Fruit fly (Drosophila melanogaster) whole organism, wandering third instar larva: Measurements from ENCODE around the gene CG18294.
"Not testable (repeated sequence)": the region's sequence is repeated elsewhere in the genome, so short reads cannot be mapped to it uniquely, and the experiment has no call there.

Experiments used
- Abd-B ChIP-seq: fragments of >200 bp; optimal IDR thresholded peaks from 2 replicates; lab custom pipeline; 2017; ENCODE audit warnings: missing biosample characterization, missing genetic modification characterization
- CG32264 ChIP-seq: fragments of 200-800 bp; sonication (Bioruptor generic); optimal IDR thresholded peaks from 2 replicates; lab custom pipeline; 2016; ENCODE audit warnings: missing biosample characterization, missing genetic modification characterization
- CG9705 ChIP-seq: fragments of 200-800 bp; sonication (Bioruptor generic); optimal IDR thresholded peaks from 2 replicates; lab custom pipeline; 2018; ENCODE audit warnings: missing biosample characterization, mild to moderate bottlenecking, missing genetic modification characterization
- CrebA ChIP-seq: fragments of 200-800 bp; sonication (Bioruptor generic); optimal IDR thresholded peaks from 2 replicates; lab custom pipeline; 2016; ENCODE audit warnings: missing biosample characterization, mild to moderate bottlenecking, missing genetic modification characterization, borderline replicate concordance
- Dfd ChIP-seq: fragments of >200 bp; optimal IDR thresholded peaks from 2 replicates; lab custom pipeline; 2017; ENCODE audit warnings: missing biosample characterization, missing genetic modification characterization
- Dif ChIP-seq: fragments of 200-275, 200-300 bp; sonication (Bioruptor generic); optimal IDR thresholded peaks from 2 replicates; lab custom pipeline; 2018; ENCODE audit warnings: missing biosample characterization, missing genetic modification characterization; ENCODE audit not compliant: partially characterized antibody
- GATAd ChIP-seq: sonication (Bioruptor generic); optimal IDR thresholded peaks from 2 replicates; lab custom pipeline; 2016; ENCODE audit warnings: missing biosample characterization, missing genetic modification characterization
- HLH106 ChIP-seq: fragments of 200-800 bp; optimal IDR thresholded peaks from 3 replicates; lab custom pipeline; 2019; ENCODE audit warnings: missing biosample characterization, mild to moderate bottlenecking, missing genetic modification characterization, moderate library complexity
- Hnf4 ChIP-seq: fragments of 200-800 bp; sonication (Bioruptor generic); optimal IDR thresholded peaks from 2 replicates; lab custom pipeline; 2016; ENCODE audit warnings: missing biosample characterization, mild to moderate bottlenecking, missing genetic modification characterization
- Hr78 ChIP-seq: fragments of >200 bp; optimal IDR thresholded peaks from 2 replicates; lab custom pipeline; 2017; ENCODE audit warnings: missing biosample characterization, missing genetic modification characterization
- Hr83 ChIP-seq: fragments of 200-300 bp; sonication (Bioruptor generic); optimal IDR thresholded peaks from 2 replicates; lab custom pipeline; 2016; ENCODE audit warnings: missing biosample characterization, mild to moderate bottlenecking, missing genetic modification characterization, moderate library complexity; ENCODE audit not compliant: poor library complexity, severe bottlenecking
- Jra ChIP-seq: sonication (Bioruptor generic); optimal IDR thresholded peaks from 2 replicates; lab custom pipeline; 2016; ENCODE audit warnings: missing biosample characterization, missing genetic modification characterization
- Mio ChIP-seq: sonication (Bioruptor generic); optimal IDR thresholded peaks from 2 replicates; lab custom pipeline; 2016; ENCODE audit warnings: missing biosample characterization, missing genetic modification characterization
- Myc ChIP-seq: fragments of >200 bp; optimal IDR thresholded peaks from 2 replicates; lab custom pipeline; 2017
- OdsH ChIP-seq: fragments of 200-800 bp; sonication (Bioruptor generic); optimal IDR thresholded peaks from 2 replicates; lab custom pipeline; 2016; ENCODE audit warnings: missing biosample characterization, mild to moderate bottlenecking, missing genetic modification characterization
- Rel ChIP-seq, 2 experiments: fragments of 200-800 bp; sonication (Bioruptor generic) in 1 of 2; optimal IDR thresholded peaks; 2 replicates in 1 of 2; 3 replicates in 1 of 2; lab custom pipeline; 2016 to 2019; ENCODE audit warnings: mild to moderate bottlenecking in 2 of 2, missing biosample characterization in 2 of 2, missing genetic modification characterization in 2 of 2, moderate library complexity in 1 of 2
- Sp1 ChIP-seq: fragments of 200-800 bp; sonication (Bioruptor generic); optimal IDR thresholded peaks from 3 replicates; lab custom pipeline; 2019; ENCODE audit warnings: missing biosample characterization, mild to moderate bottlenecking, missing genetic modification characterization, moderate library complexity
- br ChIP-seq: fragments of 200-800 bp; sonication (Bioruptor generic); optimal IDR thresholded peaks from 2 replicates; lab custom pipeline; 2016; ENCODE audit warnings: missing biosample characterization, missing genetic modification characterization
- brk ChIP-seq: fragments of 200-800 bp; sonication (Bioruptor generic); optimal IDR thresholded peaks from 2 replicates; lab custom pipeline; 2016; ENCODE audit warnings: missing biosample characterization, mild to moderate bottlenecking, missing genetic modification characterization
- dl ChIP-seq, 2 experiments: fragments of 175-275, 200-275 bp in 1 of 2; fragments of 200-275 bp in 1 of 2; sonication (Bioruptor generic); optimal IDR thresholded peaks; lab custom pipeline; 2018; ENCODE audit warnings: mild to moderate bottlenecking in 2 of 2, missing biosample characterization in 2 of 2, missing genetic modification characterization in 2 of 2, moderate library complexity in 2 of 2; ENCODE audit not compliant: partially characterized antibody in 2 of 2, insufficient read depth in 1 of 2
- dmrt93B ChIP-seq: fragments of 200-800 bp; sonication (Bioruptor generic); optimal IDR thresholded peaks from 2 replicates; lab custom pipeline; 2018; ENCODE audit warnings: missing biosample characterization, mild to moderate bottlenecking, missing genetic modification characterization
- dsf ChIP-seq: sonication (Bioruptor generic); optimal IDR thresholded peaks from 2 replicates; lab custom pipeline; 2016; ENCODE audit warnings: missing biosample characterization, missing genetic modification characterization, borderline replicate concordance
- foxo ChIP-seq, 2 experiments: fragments of 200-800 bp; sonication (Bioruptor generic); optimal IDR thresholded peaks; 2 replicates in 1 of 2; 3 replicates in 1 of 2; lab custom pipeline; 2016 to 2017; ENCODE audit warnings: missing biosample characterization in 2 of 2, missing genetic modification characterization in 2 of 2
- fru ChIP-seq: fragments of 200-800 bp; sonication (Bioruptor generic); optimal IDR thresholded peaks from 3 replicates; lab custom pipeline; 2016; ENCODE audit warnings: missing biosample characterization, mild to moderate bottlenecking, missing genetic modification characterization
- h ChIP-seq: fragments of 200-800 bp; sonication (Bioruptor generic); optimal IDR thresholded peaks from 3 replicates; lab custom pipeline; 2016; ENCODE audit warnings: missing biosample characterization, mild to moderate bottlenecking, missing genetic modification characterization
- jim ChIP-seq: fragments of 175-275, 200-325 bp; sonication (Bioruptor generic); optimal IDR thresholded peaks from 2 replicates; lab custom pipeline; 2016; ENCODE audit warnings: missing biosample characterization, mild to moderate bottlenecking, missing genetic modification characterization
- lola ChIP-seq: fragments of >200 bp; optimal IDR thresholded peaks from 2 replicates; lab custom pipeline; 2017; ENCODE audit warnings: missing biosample characterization, missing genetic modification characterization
- pan ChIP-seq: fragments of >200 bp; optimal IDR thresholded peaks from 2 replicates; lab custom pipeline; 2017
- psq ChIP-seq: fragments of 200-800 bp; sonication (Bioruptor generic); optimal IDR thresholded peaks from 3 replicates; lab custom pipeline; 2017; ENCODE audit warnings: missing biosample characterization, mild to moderate bottlenecking, missing genetic modification characterization, moderate library complexity
- rgr ChIP-seq: fragments of 200-800 bp; sonication (Bioruptor generic); optimal IDR thresholded peaks from 3 replicates; lab custom pipeline; 2016; ENCODE audit warnings: missing biosample characterization, mild to moderate bottlenecking, missing genetic modification characterization
- sage ChIP-seq: fragments of 200-800 bp; sonication (Bioruptor generic); optimal IDR thresholded peaks from 2 replicates; lab custom pipeline; 2016; ENCODE audit warnings: missing biosample characterization, mild to moderate bottlenecking, missing genetic modification characterization
- sv ChIP-seq: fragments of 200-800 bp; sonication (Bioruptor generic); optimal IDR thresholded peaks from 3 replicates; lab custom pipeline; 2016; ENCODE audit warnings: missing biosample characterization, missing genetic modification characterization
- tai ChIP-seq: sonication (Bioruptor generic); optimal IDR thresholded peaks from 2 replicates; lab custom pipeline; 2016; ENCODE audit warnings: missing biosample characterization, missing genetic modification characterization
- usp ChIP-seq: fragments of >200 bp; optimal IDR thresholded peaks from 2 replicates; lab custom pipeline; 2017; ENCODE audit warnings: missing biosample characterization, missing genetic modification characterization
- woc ChIP-seq: sonication (Bioruptor generic); optimal IDR thresholded peaks from 2 replicates; lab custom pipeline; 2016; ENCODE audit warnings: missing biosample characterization, mild to moderate bottlenecking, missing genetic modification characterization

The CG18294 gene

dm6 chr3L:19475478-19475877 lies at the start of gene CG18294, which contains the start of gene CG32213:
TSS of gene CG18294 (minus strand) at chr3L:19475578.
TSS of gene CG32213 (plus strand) at chr3L:19475839.
- TF ChIP-seq Hnf4, usp, Dif (GFP tag; lab: Kevin White, UChicago): not testable (repeated sequence)

- TF ChIP-seq Hr78 (no peak), Mio (GFP tag; lab: Kevin White, UChicago) (no peak), psq (GFP tag; lab: Kevin White, UChicago) (no peak), woc (GFP tag; lab: Kevin White, UChicago) (no peak), fru (GFP tag; lab: Kevin White, UChicago) (no peak), pan (no peak), Myc (lab: Kevin White, UChicago) (no peak), CG32264 (GFP tag; lab: Kevin White, UChicago) (no peak), h (no peak), sv (GFP tag; lab: Kevin White, UChicago) (no peak), Dif (GFP tag; lab: Kevin White, UChicago) (no peak), CrebA (GFP tag; lab: Kevin White, UChicago) (no peak), OdsH (no peak), Rel (GFP tag; optimal IDR thresholded peaks at IDR 0.05; lab: Kevin White, UChicago) (no peak), Rel (tag; optimal IDR thresholded peaks at IDR 0.05; lab: Kevin White, UChicago) (no peak), Dfd (no peak), sage (GFP tag; lab: Kevin White, UChicago) (no peak), lola (GFP tag; lab: Kevin White, UChicago) (no peak)
Measured at dm6 chr3L:19524690-19525089, 49.3 kb upstream of the CG18294 start.

- TF ChIP-seq OdsH (no peak), dl (GFP tag; optimal IDR thresholded peaks at IDR 0.05; lab: Kevin White, UChicago; ENCODE audit: insufficient read depth in 1 of 2, partially characterized antibody in 2 of 2) (no peak), dsf (GFP tag; lab: Kevin White, UChicago) (no peak), psq (GFP tag; lab: Kevin White, UChicago) (no peak), rgr (GFP tag; lab: Kevin White, UChicago) (no peak), Dfd (no peak), GATAd (no peak), usp (GFP tag; lab: Kevin White, UChicago) (no peak), Abd-B (GFP tag; lab: Kevin White, UChicago) (no peak)
- TF ChIP-seq, all 38 proteins: peak for 0
Measured at dm6 chr3L:19521093-19521492, 45.7 kb upstream of the CG18294 start.

- no peak for TF ChIP-seq Sp1 (GFP tag; lab: Kevin White, UChicago)
- no peak for TF ChIP-seq Jra
- TF ChIP-seq pan, result no peak
- TF ChIP-seq dmrt93B, result no peak
- TF ChIP-seq Hr83 (GFP tag; lab: Kevin White, UChicago), result no peak
- TF ChIP-seq br (GFP tag; lab: Kevin White, UChicago), result no peak
- TF ChIP-seq sage (GFP tag; lab: Kevin White, UChicago), result no peak
- TF ChIP-seq Hr78, result no peak
- TF ChIP-seq Hnf4 (GFP tag; lab: Kevin White, UChicago), result no peak
- TF ChIP-seq Abd-B (GFP tag; lab: Kevin White, UChicago), result no peak
- no peak for TF ChIP-seq psq (GFP tag; lab: Kevin White, UChicago)
- TF ChIP-seq CG9705 (GFP tag; lab: Kevin White, UChicago), result no peak
- TF ChIP-seq CrebA (GFP tag; lab: Kevin White, UChicago), result no peak
- TF ChIP-seq Myc (lab: Kevin White, UChicago), result no peak
- TF ChIP-seq Mio (GFP tag; lab: Kevin White, UChicago), result no peak
- TF ChIP-seq jim, result no peak
- no peak for TF ChIP-seq brk (GFP tag; lab: Kevin White, UChicago)
Measured at dm6 chr3L:19520645-19521044, 45.3 kb upstream of the CG18294 start, which contains the start of gene Cpr76Bc. TSS of gene Cpr76Bc (plus strand) at chr3L:19520945.

dm6 chr3L:19519349-19519748 lies 44.0 kb upstream of the CG18294 start, which contains the start of gene Cpr76Bb:
TSS of gene Cpr76Bb (plus strand) at chr3L:19519649.
- TF ChIP-seq Sp1 (GFP tag; lab: Kevin White, UChicago) (no peak), dl (GFP tag; optimal IDR thresholded peaks at IDR 0.05; lab: Kevin White, UChicago; ENCODE audit: insufficient read depth in 1 of 2, partially characterized antibody in 2 of 2) (no peak), fru (GFP tag; lab: Kevin White, UChicago) (no peak), Abd-B (GFP tag; lab: Kevin White, UChicago) (no peak), usp (GFP tag; lab: Kevin White, UChicago) (no peak), GATAd (no peak), CrebA (GFP tag; lab: Kevin White, UChicago) (no peak), CG32264 (GFP tag; lab: Kevin White, UChicago) (no peak), tai (GFP tag; lab: Kevin White, UChicago) (no peak), Mio (GFP tag; lab: Kevin White, UChicago) (no peak), brk (GFP tag; lab: Kevin White, UChicago) (no peak), HLH106 (tag; lab: Kevin White, UChicago) (no peak), jim (no peak), foxo (GFP tag; optimal IDR thresholded peaks at IDR 0.05; lab: Kevin White, UChicago) (no peak)
